Worm (Caenorhabditis elegans): ENCODE data around the gene bcl-11.

- no peak for TF ChIP-seq ztf-29 (GFP tag; IDR thresholded peaks at IDR 0.05)
- no peak for TF ChIP-seq klf-2 (GFP tag; conservative IDR thresholded peaks at IDR 0.05)
Observed at ce11 chrV:6344531-6345171, 11.2 kb upstream of the bcl-11 start.

Measured in whole organism, midembryonic.